Fruit fly (Drosophila melanogaster): Measurements from ENCODE around the gene Eip74EF.
A peak's percentile ranks its signal among the peaks of the same experiment; 100 is the strongest.

The Eip74EF gene

dm6 chr3L:17659268-17659589, 40.1 kb upstream of the Eip74EF start (continued):
- TF ChIP-seq ash1 (GFP tag; optimal IDR thresholded peaks at IDR 0.05) (peak; percentile 77), salm (tag; optimal IDR thresholded peaks at IDR 0.05) (no peak), pnt (GFP tag; optimal IDR thresholded peaks at IDR 0.05) (no peak), HHEX (GFP tag; optimal IDR thresholded peaks at IDR 0.05) (peak; percentile 42), Sin3A (optimal IDR thresholded peaks at IDR 0.05) (no peak), CG7745 (tag; optimal IDR thresholded peaks at IDR 0.05) (no peak), HLH54F (GFP tag; optimal IDR thresholded peaks at IDR 0.05) (peak; percentile 15), CG9437 (GFP tag; optimal IDR thresholded peaks at IDR 0.05) (no peak), org-1 (GFP tag; optimal IDR thresholded peaks at IDR 0.05) (peak; percentile 11), zfh2 (GFP tag; optimal IDR thresholded peaks at IDR 0.05) (no peak), chinmo (GFP tag; IDR thresholded peaks at IDR 0.05; ENCODE audit: partially characterized antibody) (peak; percentile 78; the same call in 1 of the 4 replicates), Vsx1 (GFP tag; optimal IDR thresholded peaks at IDR 0.05) (no peak), Atf3 (GFP tag; optimal IDR thresholded peaks at IDR 0.05) (no peak), MESR4 (GFP tag; optimal IDR thresholded peaks at IDR 0.05) (no peak), CG6175 (GFP tag; IDR thresholded peaks at IDR 0.05) (no peak), CG15696 (tag; optimal IDR thresholded peaks at IDR 0.05) (no peak), CG4328 (GFP tag; optimal IDR thresholded peaks at IDR 0.05) (peak; percentile 33), Dbx (GFP tag; IDR thresholded peaks at IDR 0.05) (0 out of 3 replicates have a peak, but pooled peaks have one; percentile 47), fd3F (GFP tag; optimal IDR thresholded peaks at IDR 0.05) (peak; percentile 3), sob (GFP tag; IDR thresholded peaks at IDR 0.05) (no peak), unc-4 (GFP tag; IDR thresholded peaks at IDR 0.05; ENCODE audit: partially characterized antibody) (no peak), crol (GFP tag; IDR thresholded peaks at IDR 0.05) (no peak), tx (GFP tag; optimal IDR thresholded peaks at IDR 0.05) (no peak), CG15011 (GFP tag; optimal IDR thresholded peaks at IDR 0.05) (peak; percentile 38), Lim3 (GFP tag; IDR thresholded peaks at IDR 0.05) (no peak), seq (GFP tag; IDR thresholded peaks at IDR 0.05) (peak; percentile 55; the same call in 1 of the 2 replicates), mam (GFP tag; optimal IDR thresholded peaks at IDR 0.05) (no peak), CG11085 (GFP tag; IDR thresholded peaks at IDR 0.05) (0 out of 2 replicates have a peak, but pooled peaks have one; percentile 6), dpn (GFP tag; optimal IDR thresholded peaks at IDR 0.05) (peak in 1 of 2 experiments; percentile 34), bowl (GFP tag; IDR thresholded peaks at IDR 0.05) (no peak), CG10267 (tag; optimal IDR thresholded peaks at IDR 0.05) (no peak), CG6813 (GFP tag; optimal IDR thresholded peaks at IDR 0.05) (peak; percentile 64), hb (GFP tag; IDR thresholded peaks at IDR 0.05; ENCODE audit: partially characterized antibody) (no peak), pb (GFP tag; optimal IDR thresholded peaks at IDR 0.05) (no peak), CG9817 (tag; optimal IDR thresholded peaks at IDR 0.05) (no peak), Fer3 (tag; optimal IDR thresholded peaks at IDR 0.05) (peak; percentile 45), crc (GFP tag; optimal IDR thresholded peaks at IDR 0.05) (peak; percentile 7), Jarid2 (GFP tag; optimal IDR thresholded peaks at IDR 0.05) (no peak), C15 (GFP tag; IDR thresholded peaks at IDR 0.05) (no peak), PHDP (tag; optimal IDR thresholded peaks at IDR 0.05) (peak; percentile 40), gcm2 (GFP tag; optimal IDR thresholded peaks at IDR 0.05) (no peak), BtbVII (GFP tag; optimal IDR thresholded peaks at IDR 0.05) (peak; percentile 49), NfI (GFP tag; optimal IDR thresholded peaks at IDR 0.05) (no peak), Dad (GFP tag; optimal IDR thresholded peaks at IDR 0.05) (no peak), CG10959 (GFP tag; IDR thresholded peaks at IDR 0.05) (no peak), CG13123 (GFP tag; optimal IDR thresholded peaks at IDR 0.05) (no peak), CG14441 (GFP tag; IDR thresholded peaks at IDR 0.05) (no peak), CG34376 (GFP tag; optimal IDR thresholded peaks at IDR 0.05) (peak; percentile 64), CG1792 (GFP tag; optimal IDR thresholded peaks at IDR 0.05) (peak; percentile 33), danr (GFP tag; IDR thresholded peaks at IDR 0.05) (no peak), yki (optimal IDR thresholded peaks at IDR 0.05) (no peak), CG15601 (tag; optimal IDR thresholded peaks at IDR 0.05) (no peak)
